Fruit fly (Drosophila melanogaster) Kc167 (cell line): ENCODE measurements around the gene CG32071.

Experiments used
- Myc ChIP-seq: fragments of >200 bp; optimal IDR thresholded peaks from 2 replicates; lab custom pipeline; 2017; ENCODE audit warnings: missing external identifiers
- Sin3A ChIP-seq: fragments of >200 bp; optimal IDR thresholded peaks from 2 replicates; lab custom pipeline; 2018; ENCODE audit warnings: missing external identifiers
- h ChIP-seq: fragments of >200 bp; optimal IDR thresholded peaks from 3 replicates; lab custom pipeline; 2018; ENCODE audit warnings: missing external identifiers
- insv ChIP-seq: fragments of >200 bp; optimal IDR thresholded peaks from 3 replicates; lab custom pipeline; 2018; ENCODE audit warnings: missing external identifiers
- psq ChIP-seq: fragments of >200 bp; optimal IDR thresholded peaks from 2 replicates; lab custom pipeline; 2017; ENCODE audit warnings: missing external identifiers
- ttk ChIP-seq: sonication (Bioruptor generic); optimal IDR thresholded peaks from 2 replicates; lab custom pipeline; 2017; ENCODE audit warnings: missing external identifiers

The CG32071 gene

DNA sequence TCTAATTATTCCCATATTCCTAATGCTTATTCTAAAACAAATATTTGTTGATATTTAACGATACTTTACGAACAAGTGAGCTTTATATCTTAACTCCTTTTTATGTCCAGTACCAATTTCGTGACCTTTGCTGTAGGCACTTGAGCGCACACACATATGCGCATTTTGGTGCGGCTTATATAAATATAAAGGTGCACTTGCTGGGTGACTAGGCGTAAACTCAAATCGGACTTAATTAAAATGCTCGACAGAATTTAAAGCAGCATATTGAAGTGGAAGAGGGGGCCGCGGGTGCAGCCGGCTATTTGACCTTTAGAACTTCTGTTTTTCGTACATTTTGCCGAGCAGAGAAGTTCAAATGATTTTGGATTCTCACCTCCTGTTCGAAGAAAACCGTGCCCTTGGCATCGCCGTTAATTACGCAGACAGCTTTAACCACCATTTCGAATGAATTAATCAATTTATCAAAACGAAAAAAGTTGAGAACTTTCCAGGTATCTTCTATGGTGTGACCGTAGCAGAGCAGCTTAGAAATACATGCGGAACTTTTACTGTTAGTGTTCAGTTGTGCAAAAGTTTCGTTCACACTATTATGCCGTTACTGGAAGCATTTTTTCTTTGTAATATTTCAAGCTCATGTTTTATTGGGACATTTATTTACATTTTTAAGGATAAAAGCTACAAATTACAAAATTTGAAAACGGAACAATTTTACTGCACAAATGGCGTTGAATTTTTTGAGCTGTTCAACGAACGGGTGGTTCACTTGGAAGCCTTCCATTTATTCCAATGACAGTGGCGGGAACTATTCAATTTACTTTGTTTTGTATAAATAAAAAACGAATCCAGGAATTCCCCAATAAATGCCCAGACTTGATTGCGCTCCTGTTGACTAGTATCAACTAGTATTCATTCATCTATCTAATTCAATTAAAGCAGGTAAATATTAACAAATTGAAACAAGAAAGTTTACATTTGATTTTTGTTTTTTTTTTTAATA is 9.8 kb upstream of the CG32071 start, which contains the start of gene Sod1:
TSS of gene Sod1 (minus strand) at position 543 of the 1,000 bp plus-strand sequence.
- no peak for TF ChIP-seq insv
- TF ChIP-seq ttk (lab: Kevin White, UChicago), result no peak
- no peak for TF ChIP-seq Sin3A (lab: Kevin White, UChicago)
- no peak for TF ChIP-seq h (lab: Kevin White, UChicago)
- no peak for TF ChIP-seq Myc
- no peak for TF ChIP-seq psq

DNA sequence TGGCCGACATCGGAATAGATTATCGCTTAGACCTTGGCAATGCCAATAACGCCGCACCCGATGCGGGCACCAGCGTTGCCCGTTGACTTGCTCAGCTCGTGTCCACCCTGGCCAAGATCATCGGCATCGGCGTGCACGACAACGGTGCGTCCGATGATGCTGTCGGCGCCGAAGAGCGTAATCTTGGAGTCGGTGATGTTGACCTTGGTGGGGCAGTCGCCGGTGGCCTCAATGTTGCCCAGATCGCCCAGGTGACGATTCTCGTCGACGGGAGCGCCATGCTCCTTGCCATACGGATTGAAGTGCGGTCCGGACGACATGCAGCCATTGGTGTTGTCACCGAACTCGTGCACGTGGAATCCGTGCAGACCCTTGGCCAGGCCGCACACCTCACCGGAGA is 8.8 kb upstream of the CG32071 start:
- no peak for TF ChIP-seq h (lab: Kevin White, UChicago)
- no peak for TF ChIP-seq insv
- TF ChIP-seq ttk (lab: Kevin White, UChicago), result no peak
- TF ChIP-seq Myc, result no peak
- TF ChIP-seq Sin3A (lab: Kevin White, UChicago), result no peak
- no peak for TF ChIP-seq psq

- no peak for TF ChIP-seq h (lab: Kevin White, UChicago)
- no peak for TF ChIP-seq psq
- no peak for TF ChIP-seq Sin3A (lab: Kevin White, UChicago)
- no peak for TF ChIP-seq insv
- TF ChIP-seq Myc, result no peak
- TF ChIP-seq ttk (lab: Kevin White, UChicago), result no peak
These were observed 5.8 kb upstream of the CG32071 start, which contains the start of the genes CG34012 and emei for dm6 chr3L:11109454-11109853. Gene CG34012 (minus strand): TSS chr3L:11109505. Gene emei (plus strand): TSS chr3L:11109690.

dm6 chr3L:11107935-11108334 is 4.3 kb upstream of the CG32071 start, which contains the start of gene CG12522:
Gene CG12522 (plus strand): TSS chr3L:11108235.
- TF ChIP-seq Sin3A (lab: Kevin White, UChicago) (no peak), insv (no peak), Myc (no peak), ttk (lab: Kevin White, UChicago) (no peak), psq (no peak), h (lab: Kevin White, UChicago) (no peak)

dm6 chr3L:11107432-11107831 is 3.8 kb upstream of the CG32071 start, which contains the start of gene CG32073:
Gene CG32073 (minus strand): TSS chr3L:11107582.
- no peak for TF ChIP-seq psq
- TF ChIP-seq insv, result no peak
- no peak for TF ChIP-seq h (lab: Kevin White, UChicago)
- TF ChIP-seq Sin3A (lab: Kevin White, UChicago), result no peak
- no peak for TF ChIP-seq Myc
- no peak for TF ChIP-seq ttk (lab: Kevin White, UChicago)

DNA sequence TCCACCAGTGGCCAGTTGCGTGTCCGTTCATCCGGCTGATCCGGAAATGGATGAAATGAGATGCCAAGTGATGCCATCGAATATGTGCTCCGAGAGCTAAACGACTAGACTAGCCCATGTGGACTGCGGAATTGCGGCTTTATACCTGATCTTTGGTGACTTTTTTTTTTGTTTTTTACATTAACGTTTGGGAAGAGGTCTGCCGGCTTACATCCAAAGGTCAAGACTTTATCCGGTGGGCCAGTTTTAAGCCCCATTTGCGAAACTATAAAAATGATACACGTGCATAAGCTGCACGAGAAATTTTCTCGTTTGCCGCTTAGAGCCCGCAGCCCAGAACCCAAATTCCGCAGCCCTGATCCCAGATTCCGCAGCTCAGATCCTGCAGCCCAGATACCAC is 743 bp downstream of the CG32071 start, which contains the start of gene Elo68alpha:
TSS of gene Elo68alpha (minus strand) at position 101 of the 400 bp plus-strand sequence.
- TF ChIP-seq insv (no peak), psq (no peak)

DNA sequence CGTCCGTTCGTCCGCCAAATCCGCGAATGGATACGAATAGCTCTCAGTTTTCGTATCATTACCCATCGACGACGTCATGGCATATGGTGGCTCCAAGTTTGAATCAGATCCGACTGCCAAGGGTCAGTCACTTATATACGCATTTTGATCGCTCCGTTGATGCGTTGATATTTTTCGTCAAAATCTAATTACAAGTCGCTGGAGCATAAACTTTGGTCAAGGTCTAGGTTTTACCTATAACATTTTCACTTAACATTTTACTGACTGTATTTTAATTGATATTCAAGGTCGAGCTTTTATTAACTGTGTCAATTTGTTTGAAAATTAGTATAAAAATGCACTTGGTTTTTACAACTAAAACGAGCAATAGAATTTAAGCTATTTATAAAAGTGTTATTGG is 2.1 kb downstream of the CG32071 start, which contains the start of gene Elo68beta:
TSS of gene Elo68beta (minus strand) at position 101 of the 400 bp plus-strand sequence.
- TF ChIP-seq psq (no peak), ttk (lab: Kevin White, UChicago) (no peak), h (lab: Kevin White, UChicago) (no peak), Sin3A (lab: Kevin White, UChicago) (no peak), Myc (no peak), insv (no peak)

- TF ChIP-seq psq (no peak), Sin3A (lab: Kevin White, UChicago) (no peak), Myc (no peak), insv (no peak), h (lab: Kevin White, UChicago) (no peak), ttk (lab: Kevin White, UChicago) (no peak)
These were observed 5.5 kb downstream of the CG32071 start, which contains the start of the genes Irbp18 and APP-BP1 for dm6 chr3L:11097982-11098663. Gene Irbp18 (minus strand): TSS chr3L:11098186. Gene APP-BP1 (plus strand): TSS chr3L:11098412.

DNA sequence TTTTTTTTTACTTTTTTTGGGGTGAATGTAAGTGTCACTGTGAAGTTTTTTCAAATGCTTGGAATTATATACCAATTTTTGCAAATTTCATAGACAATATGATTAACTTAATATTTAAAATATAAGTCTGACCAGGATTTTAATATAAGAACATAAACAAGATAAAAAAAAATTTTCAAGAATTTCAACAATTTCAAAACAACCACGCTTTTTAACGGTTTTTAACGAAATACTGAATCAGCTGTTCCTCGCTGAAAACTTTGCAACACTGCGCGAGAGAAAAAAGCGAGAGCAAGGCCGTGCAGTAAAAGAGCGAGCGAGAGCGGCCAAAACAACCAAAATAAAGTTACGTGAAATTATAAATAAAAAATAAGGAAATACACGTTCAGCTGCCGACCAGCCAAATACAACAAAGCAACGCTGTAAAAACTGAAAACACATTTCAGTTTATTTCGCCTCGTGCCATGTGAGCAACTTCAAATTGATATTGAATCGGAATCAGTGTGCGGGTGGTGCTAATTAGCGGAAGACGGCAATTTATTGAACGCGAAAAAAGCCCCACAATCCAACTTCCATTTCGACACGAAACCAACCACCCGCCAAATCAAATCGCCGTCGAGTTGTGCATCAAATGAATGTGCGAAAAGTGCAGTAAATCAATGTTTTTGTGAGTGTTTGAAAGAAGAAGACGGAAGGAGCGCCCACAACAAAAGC is 7.3 kb downstream of the CG32071 start, which contains the start of the genes CG46439, Iyd and CG33947:
TSS of gene CG46439 (minus strand) at position 51 of the 714 bp plus-strand sequence.
TSS of gene Iyd (minus strand) at position 51 of the 714 bp plus-strand sequence.
TSS of gene CG33947 (plus strand) at position 302 of the 714 bp plus-strand sequence.
- no peak for TF ChIP-seq psq
- no peak for TF ChIP-seq h (lab: Kevin White, UChicago)
- TF ChIP-seq insv, result no peak
- no peak for TF ChIP-seq ttk (lab: Kevin White, UChicago)
- no peak for TF ChIP-seq Myc
- TF ChIP-seq Sin3A (lab: Kevin White, UChicago), result no peak

DNA sequence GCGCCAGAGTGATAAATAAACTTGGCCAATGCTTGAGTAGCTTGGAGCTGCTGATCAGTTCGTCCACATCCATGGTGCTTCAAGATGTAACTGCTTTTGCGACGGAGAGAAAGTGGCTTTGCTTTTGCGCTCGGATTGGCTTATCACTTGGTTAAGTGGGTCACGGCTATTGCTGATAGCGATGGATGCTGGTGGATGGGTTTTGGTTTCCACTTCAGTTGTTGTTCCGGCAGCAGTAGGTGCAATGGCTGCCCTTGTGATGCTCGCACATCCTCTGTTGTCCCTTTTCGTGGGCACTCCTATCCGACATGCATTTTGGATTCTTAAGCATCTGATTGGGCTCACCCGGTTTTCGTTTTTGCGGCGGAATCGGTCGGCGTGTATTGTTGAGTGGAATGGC is 9.4 kb downstream of the CG32071 start:
- TF ChIP-seq insv (no peak), psq (no peak), ttk (lab: Kevin White, UChicago) (no peak), Myc (no peak), Sin3A (lab: Kevin White, UChicago) (no peak), h (lab: Kevin White, UChicago) (no peak)

DNA sequence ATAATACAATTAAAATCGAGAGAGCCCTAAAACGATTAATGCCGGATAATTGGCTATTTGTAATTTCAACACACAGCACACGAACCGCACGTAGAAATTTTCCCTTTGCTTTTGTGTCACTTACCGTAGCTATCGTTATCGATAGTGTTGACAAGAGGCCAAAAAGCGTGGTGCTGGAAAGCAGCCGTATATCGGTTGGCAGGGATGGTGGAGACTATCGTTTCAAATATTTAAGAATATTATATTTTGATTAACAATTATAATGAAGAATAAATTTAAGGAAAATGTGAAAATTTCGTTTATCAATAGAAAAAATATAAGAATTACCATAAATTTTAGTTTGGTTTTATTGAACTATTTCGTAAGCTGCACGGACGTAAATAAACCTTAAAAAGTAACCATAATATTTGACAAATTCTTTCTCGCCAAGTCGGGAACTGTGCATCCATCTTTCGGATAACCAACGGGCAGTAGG is 10.6 kb downstream of the CG32071 start, which contains the start of gene JIL-1:
TSS of gene JIL-1 (minus strand) at position 148 of the 475 bp plus-strand sequence.
- no peak for TF ChIP-seq Myc
- no peak for TF ChIP-seq insv
